Fruit fly (Drosophila melanogaster) whole organism, embryonic: ENCODE results near the gene Nca.

Experiments used
- BtbVII ChIP-seq: fragments of 200-800 bp; sonication (Bioruptor generic); optimal IDR thresholded peaks from 3 replicates; lab custom pipeline; 2017; ENCODE audit warnings: missing biosample characterization, mild to moderate bottlenecking, missing genetic modification characterization
- CG10209 ChIP-seq: fragments of 200-800 bp; sonication (Bioruptor generic); optimal IDR thresholded peaks from 3 replicates; lab custom pipeline; 2017; ENCODE audit warnings: missing biosample characterization, mild to moderate bottlenecking, missing genetic modification characterization, missing genetic modification reagents
- CG10543 ChIP-seq: fragments of 200-800 bp; sonication (Bioruptor generic); optimal IDR thresholded peaks from 3 replicates; lab custom pipeline; 2017; ENCODE audit warnings: missing biosample characterization, mild to moderate bottlenecking, missing genetic modification characterization, moderate library complexity
- CG13424 ChIP-seq: fragments of 200-800 bp; sonication (Bioruptor generic); optimal IDR thresholded peaks from 2 replicates; lab custom pipeline; 2019; ENCODE audit warnings: missing biosample characterization, mild to moderate bottlenecking, missing genetic modification characterization, moderate library complexity
- CG1603 ChIP-seq: fragments of 200-800 bp; sonication (Bioruptor generic); optimal IDR thresholded peaks from 2 replicates; lab custom pipeline; 2019; ENCODE audit warnings: missing biosample characterization, mild to moderate bottlenecking, missing genetic modification characterization, moderate library complexity
- CG16813 ChIP-seq: fragments of 200-800 bp; sonication (Bioruptor generic); IDR thresholded peaks from 3 replicates; pipeline ENCODE4 v1.3.6; 2022; ENCODE audit warnings: missing biosample characterization, missing genetic modification characterization; ENCODE audit not compliant: partially characterized antibody
- CG2120 ChIP-seq: fragments of 200-800 bp; sonication (Bioruptor generic); optimal IDR thresholded peaks from 3 replicates; lab custom pipeline; 2016; ENCODE audit warnings: missing biosample characterization, missing genetic modification characterization
- CG2712 ChIP-seq: fragments of 200-800 bp; optimal IDR thresholded peaks from 3 replicates; lab custom pipeline; 2019; ENCODE audit warnings: missing biosample characterization, mild to moderate bottlenecking, missing genetic modification characterization, moderate library complexity
- CG3281 ChIP-seq: fragments of 200-800 bp; sonication (Bioruptor generic); optimal IDR thresholded peaks from 3 replicates; lab custom pipeline; 2017; ENCODE audit warnings: missing biosample characterization, mild to moderate bottlenecking, missing genetic modification characterization
- CG3847 ChIP-seq: fragments of 200-800 bp; sonication (Bioruptor generic); IDR thresholded peaks from 2 replicates; pipeline ENCODE4 v1.3.6; 2022; ENCODE audit warnings: missing biosample characterization, missing genetic modification characterization
- CG42726 ChIP-seq: fragments of 200-800 bp; sonication (Bioruptor generic); IDR thresholded peaks from 2 replicates; pipeline ENCODE4 v1.3.6; 2022; ENCODE audit warnings: missing biosample characterization, missing genetic modification characterization; ENCODE audit not compliant: partially characterized antibody
- CG4424 ChIP-seq: fragments of 200-800 bp; sonication (Bioruptor generic); optimal IDR thresholded peaks from 3 replicates; lab custom pipeline; 2016; ENCODE audit warnings: missing biosample characterization, missing genetic modification characterization
- CG4707 ChIP-seq: fragments of 200-800 bp; sonication (Bioruptor generic); optimal IDR thresholded peaks from 2 replicates; lab custom pipeline; 2018; ENCODE audit warnings: missing biosample characterization, mild to moderate bottlenecking, missing genetic modification characterization, moderate library complexity
- CG6175 ChIP-seq: fragments of 200-800 bp; sonication (Bioruptor generic); IDR thresholded peaks from 3 replicates; pipeline ENCODE4 v1.3.6; 2022; ENCODE audit warnings: missing biosample characterization, missing genetic modification characterization
- CG6654 ChIP-seq: fragments of 200-800 bp; sonication (Bioruptor generic); optimal IDR thresholded peaks from 2 replicates; lab custom pipeline; 2017; ENCODE audit warnings: missing biosample characterization, mild to moderate bottlenecking, missing genetic modification characterization
- CG6689 ChIP-seq: fragments of 200-800 bp; sonication (Bioruptor generic); IDR thresholded peaks from 2 replicates; pipeline ENCODE4 v1.3.6; 2022; ENCODE audit warnings: missing biosample characterization, missing genetic modification characterization
- CG8388 ChIP-seq: fragments of 200-800 bp; sonication (Bioruptor generic); optimal IDR thresholded peaks from 2 replicates; lab custom pipeline; 2019; ENCODE audit warnings: missing biosample characterization, mild to moderate bottlenecking, missing genetic modification characterization, moderate library complexity
- CG8478 ChIP-seq: fragments of >200 bp; optimal IDR thresholded peaks from 2 replicates; lab custom pipeline; 2018
- CG8924 ChIP-seq: fragments of 200-800 bp; optimal IDR thresholded peaks from 3 replicates; lab custom pipeline; 2019; ENCODE audit warnings: missing biosample characterization, mild to moderate bottlenecking, missing genetic modification characterization, moderate library complexity
- CG8944 ChIP-seq: fragments of 200-800 bp; sonication (Bioruptor generic); optimal IDR thresholded peaks from 3 replicates; lab custom pipeline; 2016; ENCODE audit warnings: missing biosample characterization, missing genetic modification characterization
- CG9817 ChIP-seq: fragments of 200-800 bp; sonication (Bioruptor generic); optimal IDR thresholded peaks from 2 replicates; lab custom pipeline; 2018; ENCODE audit warnings: missing biosample characterization, mild to moderate bottlenecking, missing genetic modification characterization, moderate library complexity
- D19A ChIP-seq: fragments of 200-800 bp; optimal IDR thresholded peaks from 3 replicates; lab custom pipeline; 2019; ENCODE audit warnings: missing biosample characterization, mild to moderate bottlenecking, missing genetic modification characterization, moderate library complexity
- Dbx ChIP-seq: fragments of 200-800 bp; sonication (Bioruptor generic); IDR thresholded peaks from 3 replicates; pipeline ENCODE4 v1.3.6; 2022; ENCODE audit warnings: missing biosample characterization, missing genetic modification characterization
- HLH4C ChIP-seq: fragments of 200-800 bp; sonication (Bioruptor generic); IDR thresholded peaks from 3 replicates; pipeline ENCODE4 v1.3.6; 2022; ENCODE audit warnings: missing biosample characterization, missing genetic modification characterization; ENCODE audit not compliant: partially characterized antibody
- Hey ChIP-seq: fragments of 200-800 bp; sonication (Bioruptor generic); optimal IDR thresholded peaks from 3 replicates; lab custom pipeline; 2018; ENCODE audit warnings: missing biosample characterization, mild to moderate bottlenecking, missing genetic modification characterization
- Hmx ChIP-seq: fragments of 200-800 bp; sonication (Bioruptor generic); optimal IDR thresholded peaks from 2 replicates; lab custom pipeline; 2016; ENCODE audit warnings: missing biosample characterization, missing genetic modification characterization
- Hr51 ChIP-seq, 2 experiments: fragments of 200-800 bp; sonication (Bioruptor generic); optimal IDR thresholded peaks; 2 replicates in 1 of 2; 3 replicates in 1 of 2; lab custom pipeline; 2016 to 2018; ENCODE audit warnings: missing biosample characterization in 2 of 2, missing genetic modification characterization in 2 of 2, mild to moderate bottlenecking in 1 of 2, moderate library complexity in 1 of 2
- Hsf ChIP-seq: fragments of 200-800 bp; sonication (Bioruptor generic); optimal IDR thresholded peaks from 3 replicates; lab custom pipeline; 2016; ENCODE audit warnings: missing biosample characterization, missing genetic modification characterization
- NFAT ChIP-seq: fragments of 200-800 bp; sonication (Bioruptor generic); IDR thresholded peaks from 2 replicates; pipeline ENCODE4 v1.3.6; 2022; ENCODE audit warnings: missing biosample characterization, missing genetic modification characterization
- Opbp ChIP-seq: fragments of 200-800 bp; sonication (Bioruptor generic); IDR thresholded peaks from 3 replicates; pipeline ENCODE4 v1.3.6; 2022; ENCODE audit warnings: missing biosample characterization, missing genetic modification characterization; ENCODE audit not compliant: partially characterized antibody
- Ravus ChIP-seq: fragments of 200-800 bp; sonication (Bioruptor generic); IDR thresholded peaks from 2 replicates; pipeline ENCODE4 v1.3.6; 2022; ENCODE audit warnings: missing biosample characterization, missing genetic modification characterization
- Side ChIP-seq: fragments of 200-800 bp; sonication (Bioruptor generic); optimal IDR thresholded peaks from 2 replicates; lab custom pipeline; 2016; ENCODE audit warnings: missing biosample characterization, missing genetic modification characterization
- amos ChIP-seq: fragments of 200-800 bp; sonication (Bioruptor generic); IDR thresholded peaks from 2 replicates; pipeline ENCODE4 v1.3.6; 2022; ENCODE audit warnings: missing biosample characterization, missing genetic modification characterization; ENCODE audit not compliant: partially characterized antibody
- ap ChIP-seq: fragments of 200-800 bp; sonication (Bioruptor generic); IDR thresholded peaks from 2 replicates; pipeline ENCODE4 v1.3.6; 2022; ENCODE audit warnings: missing biosample characterization, missing genetic modification characterization
- bcd ChIP-seq: fragments of 200-800 bp; sonication (Bioruptor generic); optimal IDR thresholded peaks from 2 replicates; lab custom pipeline; 2017; ENCODE audit warnings: missing biosample characterization, mild to moderate bottlenecking, missing genetic modification characterization
- bigmax ChIP-seq: fragments of 200-800 bp; sonication (Bioruptor generic); optimal IDR thresholded peaks from 2 replicates; lab custom pipeline; 2018; ENCODE audit warnings: missing biosample characterization, mild to moderate bottlenecking, missing genetic modification characterization
- crol ChIP-seq: fragments of 200-800 bp; sonication (Bioruptor generic); IDR thresholded peaks from 2 replicates; pipeline ENCODE4 v1.3.6; 2022; ENCODE audit warnings: missing biosample characterization, missing genetic modification characterization
- emc ChIP-seq: fragments of 200-800 bp; sonication (Bioruptor generic); optimal IDR thresholded peaks from 2 replicates; lab custom pipeline; 2016; ENCODE audit warnings: missing biosample characterization, missing genetic modification characterization
- gcm2 ChIP-seq: fragments of 200-800 bp; sonication (Bioruptor generic); optimal IDR thresholded peaks from 2 replicates; lab custom pipeline; 2016; ENCODE audit warnings: missing biosample characterization, missing genetic modification characterization
- gsb-n ChIP-seq: fragments of 200-800 bp; sonication (Bioruptor generic); optimal IDR thresholded peaks from 3 replicates; lab custom pipeline; 2018; ENCODE audit warnings: missing biosample characterization, mild to moderate bottlenecking, missing genetic modification characterization
- hth ChIP-seq: fragments of >200 bp; optimal IDR thresholded peaks from 2 replicates; lab custom pipeline; 2017; ENCODE audit warnings: inconsistent platforms
- lbe ChIP-seq: fragments of 200-800 bp; sonication (Bioruptor generic); optimal IDR thresholded peaks from 2 replicates; lab custom pipeline; 2016; ENCODE audit warnings: missing biosample characterization, mild to moderate bottlenecking, missing genetic modification characterization
- pho ChIP-seq: fragments of 200-800 bp; sonication (Bioruptor generic); optimal IDR thresholded peaks from 2 replicates; lab custom pipeline; 2016; ENCODE audit warnings: missing biosample characterization, missing genetic modification characterization
- pros ChIP-seq: fragments of 200-800 bp; sonication (Bioruptor generic); optimal IDR thresholded peaks from 3 replicates; lab custom pipeline; 2019; ENCODE audit warnings: missing biosample characterization, mild to moderate bottlenecking, missing genetic modification characterization, moderate library complexity
- so ChIP-seq: fragments of 200-800 bp; sonication (Bioruptor generic); IDR thresholded peaks from 3 replicates; pipeline ENCODE4 v1.3.6; 2022; ENCODE audit warnings: missing biosample characterization, missing genetic modification characterization
- sr ChIP-seq: fragments of 200-800 bp; sonication (Bioruptor generic); IDR thresholded peaks from 3 replicates; pipeline ENCODE4 v1.3.6; 2022; ENCODE audit warnings: missing biosample characterization, missing genetic modification characterization
- toy ChIP-seq: fragments of 200-800 bp; sonication (Bioruptor generic); IDR thresholded peaks from 2 replicates; pipeline ENCODE4 v1.3.6; 2022; ENCODE audit warnings: missing biosample characterization, missing genetic modification characterization
- unc-4 ChIP-seq: fragments of 200-800 bp; sonication (Bioruptor generic); IDR thresholded peaks from 2 replicates; pipeline ENCODE4 v1.3.6; 2022; ENCODE audit warnings: missing biosample characterization, missing genetic modification characterization; ENCODE audit not compliant: partially characterized antibody
- zen2 ChIP-seq: fragments of 200-800 bp; sonication (Bioruptor generic); IDR thresholded peaks from 3 replicates; pipeline ENCODE4 v1.3.6; 2022; ENCODE audit warnings: missing biosample characterization, missing genetic modification characterization; ENCODE audit not compliant: partially characterized antibody

Gene Nca

dm6 chr3L:20006269-20007265, 14.9 kb downstream of the Nca start (continued):
- TF ChIP-seq Hr51 (GFP tag; optimal IDR thresholded peaks at IDR 0.05; lab: Kevin White, UChicago), result no peak
- TF ChIP-seq Ravus (GFP tag; lab: Robert Waterston, UW), result no peak
- no peak for TF ChIP-seq pho (GFP tag; lab: Kevin White, UChicago)
- TF ChIP-seq CG8924, result no peak
- TF ChIP-seq CG10543 (GFP tag; lab: Kevin White, UChicago), result no peak
- no peak for TF ChIP-seq toy
- peak; percentile 5 for TF ChIP-seq CG4424 (GFP tag; lab: Kevin White, UChicago)
- TF ChIP-seq CG8478 (lab: Kevin White, UChicago), result no peak
- TF ChIP-seq CG4707 (GFP tag; lab: Kevin White, UChicago), result no peak
- peak; percentile 98; the same call in 2 of the 3 replicates for TF ChIP-seq Opbp
- no peak for TF ChIP-seq CG3281 (GFP tag; lab: Kevin White, UChicago)
- TF ChIP-seq gsb-n (tag; lab: Kevin White, UChicago), result no peak
- TF ChIP-seq CG8388 (GFP tag; lab: Kevin White, UChicago), result no peak
- no peak for TF ChIP-seq Hsf (GFP tag; lab: Kevin White, UChicago)
- TF ChIP-seq Hey (tag; lab: Kevin White, UChicago), result no peak
- TF ChIP-seq so (GFP tag; lab: Robert Waterston, UW), result no peak
- TF ChIP-seq CG6175, result no peak
- peak; percentile 79 for TF ChIP-seq CG1603 (tag; lab: Kevin White, UChicago)
- TF ChIP-seq bcd (GFP tag; lab: Kevin White, UChicago), result no peak
- TF ChIP-seq NFAT (GFP tag; lab: Robert Waterston, UW), result no peak; the same call in 1 of the 2 replicates
- TF ChIP-seq D19A (tag; lab: Kevin White, UChicago), result no peak
- no peak for TF ChIP-seq CG3847 (GFP tag; lab: Robert Waterston, UW)
- no peak for TF ChIP-seq Dbx
- no peak for TF ChIP-seq gcm2
- no peak for TF ChIP-seq pros (GFP tag; lab: Kevin White, UChicago)
- TF ChIP-seq CG10209, result no peak
- TF ChIP-seq crol (GFP tag; lab: Robert Waterston, UW), result no peak
- TF ChIP-seq unc-4, result peak; percentile 78
- TF ChIP-seq Side (GFP tag; lab: Kevin White, UChicago), result no peak
- TF ChIP-seq zen2, result peak; percentile 97
- no peak for TF ChIP-seq bigmax (GFP tag; lab: Kevin White, UChicago)
- peak; percentile 93 for TF ChIP-seq CG16813 (GFP tag; lab: Robert Waterston, UW)
- TF ChIP-seq CG9817 (tag; lab: Kevin White, UChicago), result no peak
- peak; percentile 61; the same call in 1 of the 2 replicates for TF ChIP-seq CG42726 (GFP tag; lab: Robert Waterston, UW)
- TF ChIP-seq CG13424 (tag; lab: Kevin White, UChicago), result no peak
- no peak for TF ChIP-seq Hmx (GFP tag; lab: Kevin White, UChicago)
- TF ChIP-seq ap (GFP tag; lab: Robert Waterston, UW), result no peak
- no peak for TF ChIP-seq sr (GFP tag; lab: Robert Waterston, UW)
- no peak for TF ChIP-seq CG2120
- TF ChIP-seq amos, result peak; percentile 89
- no peak for TF ChIP-seq CG6689 (GFP tag; lab: Robert Waterston, UW)
- peak; percentile 100 for TF ChIP-seq HLH4C (GFP tag; lab: Robert Waterston, UW)
- no peak for TF ChIP-seq CG2712 (tag; lab: Kevin White, UChicago)
- no peak for TF ChIP-seq CG8944
- TF ChIP-seq CG6654, result no peak
- no peak for TF ChIP-seq lbe (GFP tag; lab: Kevin White, UChicago)
- TF ChIP-seq BtbVII (GFP tag; lab: Kevin White, UChicago), result no peak
- no peak for TF ChIP-seq emc
- TF ChIP-seq hth (lab: Kevin White, UChicago), result no peak
